Worm (Caenorhabditis elegans) whole organism, L4 larva: ENCODE results near the gene F54B3.1.

Experiments
- attf-4 ChIP-seq: sonication (generic microtip); optimal IDR thresholded peaks from 3 replicates; lab custom pipeline; 2017; ENCODE audit warnings: missing biosample characterization, missing genetic modification characterization
- lin-39 ChIP-seq: fragments of 150-350 bp; optimal IDR thresholded peaks from 2 replicates; lab custom pipeline; 2014; ENCODE audit warnings: missing biosample characterization, missing genetic modification reagents, missing genetic modification characterization
- madf-9 ChIP-seq: fragments of 200-800 bp; sonication (Bioruptor generic); conservative IDR thresholded peaks from 2 replicates; pipeline ENCODE4 v1.3.6; 2022; ENCODE audit warnings: missing genetic modification reagents, missing genetic modification characterization, missing compliant biosample characterization
- unc-62 ChIP-seq, 3 experiments: fragments of 150-350 bp in 1 of 3; sonication (generic microtip); optimal IDR thresholded peaks in 2 of 3; peaks in 1 of 3; 1 replicate in 1 of 3; 2 replicates in 2 of 3; lab custom pipeline; 2014 to 2017; ENCODE audit warnings: missing biosample characterization in 3 of 3, missing genetic modification characterization in 3 of 3, missing genetic modification reagents in 3 of 3, missing genotype in 1 of 3

ce11 chrII:10300082-10300749 lies 49.1 kb downstream of the F54B3.1 start, which contains the start of gene nep-26:
- no peak for TF ChIP-seq madf-9 (GFP tag; lab: Robert Waterston, UW)
- TF ChIP-seq unc-62 (GFP tag; optimal IDR thresholded peaks at IDR 0.05 in 1 of 2; lab: Kevin White, UChicago): no peak
- TF ChIP-seq unc-62 (tag; optimal IDR thresholded peaks at IDR 0.05; lab: Kevin White, UChicago): no peak
- no peak for TF ChIP-seq attf-4
- TF ChIP-seq lin-39 (tag; lab: Kevin White, UChicago): no peak
